Fruit fly (Drosophila melanogaster) whole organism: ENCODE results near the gene PDCD-5.

Source experiments
- CG8478 ChIP-seq: fragments of >200 bp; optimal IDR thresholded peaks from 2 replicates; lab custom pipeline; 2018; ENCODE audit warnings: inconsistent platforms
- Dll ChIP-seq: fragments of >200 bp; optimal IDR thresholded peaks from 2 replicates; lab custom pipeline; 2017
- EcR ChIP-seq, 2 experiments: fragments of >200 bp; optimal IDR thresholded peaks; 2 replicates each; lab custom pipeline; 2017; ENCODE audit warnings: missing biosample characterization in 2 of 2, missing genetic modification characterization in 2 of 2, missing genetic modification reagents in 2 of 2
- pan ChIP-seq: fragments of >200 bp; optimal IDR thresholded peaks from 2 replicates; lab custom pipeline; 2017
- psq ChIP-seq: fragments of >200 bp; optimal IDR thresholded peaks from 2 replicates; lab custom pipeline; 2017
- usp ChIP-seq: fragments of >200 bp; optimal IDR thresholded peaks from 2 replicates; lab custom pipeline; 2017; ENCODE audit warnings: missing biosample characterization, missing genetic modification characterization, mixed read lengths

DNA sequence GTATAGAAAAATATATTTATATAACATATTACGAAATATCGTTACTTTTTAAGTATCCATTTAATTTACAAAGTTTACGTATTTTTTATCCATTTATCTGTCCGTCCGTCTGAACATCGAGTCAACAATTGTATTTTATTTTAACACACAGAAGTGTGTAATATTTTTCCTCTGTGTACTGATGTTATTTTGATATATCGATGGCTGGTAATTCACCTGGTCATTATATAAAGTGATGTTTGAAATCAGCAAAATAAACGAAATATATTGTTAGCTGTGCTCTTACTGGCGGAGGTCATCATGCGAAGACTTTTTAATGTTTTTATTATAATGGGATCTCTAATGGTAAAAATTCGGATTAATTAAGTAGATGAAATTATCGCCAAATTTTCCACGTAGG is 31.9 kb downstream of the PDCD-5 start, which contains the start of gene CG33689:
- TF ChIP-seq usp (GFP tag; lab: Kevin White, UChicago) = no peak
- TF ChIP-seq pan (lab: Kevin White, UChicago) = no peak
- TF ChIP-seq Dll (lab: Kevin White, UChicago) = no peak
- TF ChIP-seq CG8478 (lab: Kevin White, UChicago) = no peak
- no peak for TF ChIP-seq EcR (GFP tag; optimal IDR thresholded peaks at IDR 0.05; lab: Kevin White, UChicago)
- TF ChIP-seq psq (lab: Kevin White, UChicago) = no peak
